Fruit fly (Drosophila melanogaster): ENCODE results near the gene CG11630.

DNA sequence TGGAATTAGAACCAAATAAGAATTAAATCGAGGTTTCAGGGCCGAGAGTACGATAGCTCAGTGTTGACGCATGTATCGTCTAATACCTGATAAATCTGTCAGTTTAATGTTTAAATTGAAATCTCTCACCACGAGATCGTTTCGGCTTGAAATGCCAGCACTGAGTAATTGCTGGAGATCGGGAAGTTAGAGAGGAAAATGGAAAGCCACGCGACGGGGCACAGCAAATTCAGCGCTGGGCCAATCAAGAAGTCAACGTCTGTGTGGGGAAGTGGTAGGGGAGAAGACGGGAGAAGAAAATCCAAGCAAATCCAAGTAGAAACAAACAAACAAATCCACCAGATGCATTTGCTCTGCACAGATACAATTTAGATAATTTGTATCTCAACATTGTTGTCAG is 35.5 kb upstream of the CG11630 start:
- TF ChIP-seq run (tag; optimal IDR thresholded peaks at IDR 0.05) (no peak), tap (tag; optimal IDR thresholded peaks at IDR 0.05) (no peak), Bdp1 (GFP tag; optimal IDR thresholded peaks at IDR 0.05) (no peak), CG2199 (GFP tag; IDR thresholded peaks at IDR 0.05) (peak; percentile 95), psq (GFP tag; optimal IDR thresholded peaks at IDR 0.05) (no peak), CG10462 (GFP tag; optimal IDR thresholded peaks at IDR 0.05) (no peak), BEAF-32 (GFP tag; optimal IDR thresholded peaks at IDR 0.05) (no peak), D19A (tag; optimal IDR thresholded peaks at IDR 0.05) (no peak), CG17359 (tag; optimal IDR thresholded peaks at IDR 0.05) (no peak), Side (GFP tag; optimal IDR thresholded peaks at IDR 0.05) (no peak), eve (GFP tag; optimal IDR thresholded peaks at IDR 0.05) (no peak), chinmo (GFP tag; IDR thresholded peaks at IDR 0.05; ENCODE audit: partially characterized antibody) (no peak)

All from whole organism, embryonic.